Worm (Caenorhabditis elegans) whole organism, L2 larva: Measurements from ENCODE around the gene F14D7.12.

Source experiments
- C34F6.9 ChIP-seq: fragments of 150-350 bp; optimal IDR thresholded peaks from 2 replicates; lab custom pipeline; 2014; ENCODE audit warnings: missing biosample characterization, missing genetic modification characterization
- F13H6.1 ChIP-seq: sonication (generic microtip); optimal IDR thresholded peaks from 2 replicates; lab custom pipeline; 2016; ENCODE audit warnings: missing genetic modification characterization, missing compliant biosample characterization
- alr-1 ChIP-seq: fragments of 150-350 bp; optimal IDR thresholded peaks from 2 replicates; lab custom pipeline; 2014; ENCODE audit warnings: missing biosample characterization, missing genetic modification characterization
- aly-2 ChIP-seq: fragments of 150-350 bp; optimal IDR thresholded peaks from 2 replicates; lab custom pipeline; 2014; ENCODE audit warnings: missing biosample characterization, missing genetic modification characterization
- ama-1 ChIP-seq: fragments of 150-350 bp; optimal IDR thresholded peaks from 2 replicates; lab custom pipeline; 2018; ENCODE audit warnings: inconsistent platforms
- ceh-16 ChIP-seq: fragments of 150-350 bp; optimal IDR thresholded peaks from 2 replicates; lab custom pipeline; 2014; ENCODE audit warnings: missing biosample characterization, missing genetic modification characterization
- ceh-82 ChIP-seq: fragments of 150-350 bp; optimal IDR thresholded peaks from 2 replicates; lab custom pipeline; 2014; ENCODE audit warnings: missing biosample characterization, missing genetic modification characterization
- crh-2 ChIP-seq: sonication (generic microtip); optimal IDR thresholded peaks from 2 replicates; lab custom pipeline; 2017; ENCODE audit warnings: missing biosample characterization, missing genetic modification characterization
- dmd-4 ChIP-seq: sonication (generic microtip); optimal IDR thresholded peaks from 2 replicates; lab custom pipeline; 2017; ENCODE audit warnings: missing biosample characterization, missing genetic modification characterization
- egl-27 ChIP-seq: sonication (generic microtip); optimal IDR thresholded peaks from 3 replicates; lab custom pipeline; 2017; ENCODE audit warnings: missing biosample characterization, missing genetic modification reagents, missing genetic modification characterization
- elt-1 ChIP-seq: fragments of 150-350 bp; optimal IDR thresholded peaks from 2 replicates; lab custom pipeline; 2014; ENCODE audit warnings: missing biosample characterization, missing genetic modification characterization
- elt-3 ChIP-seq: sonication (generic microtip); optimal IDR thresholded peaks from 2 replicates; lab custom pipeline; 2017; ENCODE audit warnings: missing biosample characterization, missing genetic modification characterization
- fos-1 ChIP-seq: fragments of 150-350 bp; optimal IDR thresholded peaks from 2 replicates; lab custom pipeline; 2014; ENCODE audit warnings: missing biosample characterization, missing genetic modification characterization
- gmeb-1 ChIP-seq: fragments of 150-350 bp; optimal IDR thresholded peaks from 2 replicates; lab custom pipeline; 2014; ENCODE audit warnings: missing biosample characterization, missing genetic modification characterization
- lin-11 ChIP-seq: fragments of 150-350 bp; sonication (generic microtip); optimal IDR thresholded peaks from 2 replicates; lab custom pipeline; 2014; ENCODE audit warnings: missing biosample characterization, missing genetic modification characterization, inconsistent platforms, mixed read lengths
- lin-39 ChIP-seq: fragments of 150-350 bp; optimal IDR thresholded peaks from 2 replicates; lab custom pipeline; 2014; ENCODE audit warnings: missing biosample characterization, missing genetic modification reagents, missing genetic modification characterization
- lsy-2 ChIP-seq, 2 experiments: fragments of 150-350 bp in 1 of 2; sonication (generic microtip) in 1 of 2; optimal IDR thresholded peaks; 2 replicates each; lab custom pipeline; 2014 to 2017; ENCODE audit warnings: missing biosample characterization in 2 of 2, missing genetic modification characterization in 2 of 2
- mbf-1 ChIP-seq: sonication (generic microtip); optimal IDR thresholded peaks from 2 replicates; lab custom pipeline; 2017; ENCODE audit warnings: missing biosample characterization, missing genetic modification characterization
- mdl-1 ChIP-seq, 2 experiments: fragments of 150-350 bp in 1 of 2; sonication (generic microtip) in 1 of 2; optimal IDR thresholded peaks; 2 replicates each; lab custom pipeline; 2017; ENCODE audit warnings: missing biosample characterization in 2 of 2, missing genetic modification characterization in 2 of 2
- nhr-10 ChIP-seq: sonication (generic microtip); optimal IDR thresholded peaks from 2 replicates; lab custom pipeline; 2017; ENCODE audit warnings: missing biosample characterization, missing genetic modification characterization
- nhr-12 ChIP-seq: fragments of 150-350 bp; optimal IDR thresholded peaks from 2 replicates; lab custom pipeline; 2014; ENCODE audit warnings: missing biosample characterization, missing genetic modification characterization
- nhr-129 ChIP-seq: fragments of 150-350 bp; optimal IDR thresholded peaks from 2 replicates; lab custom pipeline; 2014; ENCODE audit warnings: missing biosample characterization, missing genetic modification characterization
- nhr-21 ChIP-seq: fragments of 150-350 bp; optimal IDR thresholded peaks from 2 replicates; lab custom pipeline; 2014; ENCODE audit warnings: missing biosample characterization, missing genetic modification characterization
- nhr-23 ChIP-seq: fragments of 150-350 bp; optimal IDR thresholded peaks from 2 replicates; lab custom pipeline; 2014; ENCODE audit warnings: missing biosample characterization, missing genetic modification reagents, missing genetic modification characterization
- nhr-25 ChIP-seq: fragments of 150-350 bp; sonication (generic microtip); optimal IDR thresholded peaks from 3 replicates; lab custom pipeline; 2014; ENCODE audit warnings: missing biosample characterization, missing genetic modification characterization
- nhr-6 ChIP-seq: fragments of 150-350 bp; optimal IDR thresholded peaks from 2 replicates; lab custom pipeline; 2014; ENCODE audit warnings: missing biosample characterization, missing genetic modification characterization
- peb-1 ChIP-seq: fragments of 150-350 bp; optimal IDR thresholded peaks from 2 replicates; lab custom pipeline; 2014; ENCODE audit warnings: missing biosample characterization, missing genetic modification characterization
- sem-4 ChIP-seq: fragments of 150-350 bp; optimal IDR thresholded peaks from 2 replicates; lab custom pipeline; 2014; ENCODE audit warnings: missing biosample characterization, missing genetic modification reagents, missing genetic modification characterization
- sma-3 ChIP-seq: sonication (generic microtip); optimal IDR thresholded peaks from 2 replicates; lab custom pipeline; 2016; ENCODE audit warnings: missing genetic modification reagents, missing genetic modification characterization, missing compliant biosample characterization
- sma-9 ChIP-seq, 2 experiments: fragments of 150-350 bp in 1 of 2; sonication (generic microtip) in 1 of 2; optimal IDR thresholded peaks; 2 replicates each; lab custom pipeline; 2014 to 2016; ENCODE audit warnings: missing genetic modification characterization in 2 of 2, mild to moderate bottlenecking in 1 of 2, missing biosample characterization in 1 of 2, missing compliant biosample characterization in 1 of 2, missing genetic modification reagents in 1 of 2, moderate library complexity in 1 of 2
- snpc-4 ChIP-seq: fragments of 150-350 bp; optimal IDR thresholded peaks from 2 replicates; lab custom pipeline; 2014; ENCODE audit warnings: missing biosample characterization, missing genetic modification characterization
- unc-39 ChIP-seq: fragments of 150-350 bp; optimal IDR thresholded peaks from 2 replicates; lab custom pipeline; 2014; ENCODE audit warnings: missing biosample characterization, missing genetic modification characterization
- unc-55 ChIP-seq: fragments of 150-350 bp; sonication (generic microtip); optimal IDR thresholded peaks from 3 replicates; lab custom pipeline; 2014; ENCODE audit warnings: missing biosample characterization, missing genetic modification reagents, missing genetic modification characterization
- zag-1 ChIP-seq: fragments of 150-350 bp; optimal IDR thresholded peaks from 2 replicates; lab custom pipeline; 2014; ENCODE audit warnings: missing biosample characterization, missing genetic modification characterization
- ztf-1 ChIP-seq: fragments of 200-800 bp; sonication (Bioruptor generic); conservative IDR thresholded peaks from 2 replicates; pipeline ENCODE4 v1.3.6; 2022; ENCODE audit warnings: missing genetic modification characterization, missing compliant biosample characterization
- ztf-4 ChIP-seq: fragments of 150-350 bp; optimal IDR thresholded peaks from 2 replicates; lab custom pipeline; 2014; ENCODE audit warnings: missing biosample characterization, missing genetic modification characterization

Gene F14D7.12

ce11 chrV:14317621-14318020 lies 17.8 kb downstream of the F14D7.12 start:
- TF ChIP-seq sem-4 (tag; lab: Kevin White, UChicago) (no peak), ztf-1 (GFP tag; lab: Robert Waterston, UW) (no peak), aly-2 (tag; lab: Kevin White, UChicago) (no peak), nhr-6 (tag; lab: Kevin White, UChicago) (no peak), lin-39 (tag; lab: Kevin White, UChicago) (no peak), nhr-12 (no peak), ceh-82 (tag; lab: Kevin White, UChicago) (no peak), snpc-4 (tag; lab: Kevin White, UChicago) (no peak), alr-1 (tag; lab: Kevin White, UChicago) (no peak), C34F6.9 (tag; lab: Kevin White, UChicago) (no peak), crh-2 (tag; lab: Kevin White, UChicago) (no peak), unc-55 (no peak), ama-1 (lab: Kevin White, UChicago) (no peak), lsy-2 (tag; optimal IDR thresholded peaks at IDR 0.05; lab: Kevin White, UChicago) (no peak), unc-39 (tag; lab: Kevin White, UChicago) (no peak), lin-11 (tag; lab: Kevin White, UChicago) (no peak), ztf-4 (tag; lab: Kevin White, UChicago) (no peak)

- no peak for TF ChIP-seq nhr-10
- TF ChIP-seq lsy-2 (tag; optimal IDR thresholded peaks at IDR 0.05; lab: Kevin White, UChicago): no peak
- no peak for TF ChIP-seq mbf-1 (tag; lab: Kevin White, UChicago)
- no peak for TF ChIP-seq snpc-4 (tag; lab: Kevin White, UChicago)
- no peak for TF ChIP-seq elt-1 (tag; lab: Kevin White, UChicago)
- TF ChIP-seq nhr-25: no peak
- TF ChIP-seq ztf-1 (GFP tag; lab: Robert Waterston, UW): no peak
- no peak for TF ChIP-seq ama-1 (lab: Kevin White, UChicago)
- TF ChIP-seq gmeb-1 (tag; lab: Kevin White, UChicago): no peak
- TF ChIP-seq ceh-16 (tag; lab: Kevin White, UChicago): no peak
- no peak for TF ChIP-seq crh-2 (tag; lab: Kevin White, UChicago)
- no peak for TF ChIP-seq sem-4 (tag; lab: Kevin White, UChicago)
- no peak for TF ChIP-seq nhr-21
- TF ChIP-seq sma-9 (GFP tag; optimal IDR thresholded peaks at IDR 0.05; lab: Kevin White, UChicago): no peak
- TF ChIP-seq sma-9 (tag; optimal IDR thresholded peaks at IDR 0.05; lab: Kevin White, UChicago): no peak
- no peak for TF ChIP-seq F13H6.1 (tag; lab: Kevin White, UChicago)
- TF ChIP-seq aly-2 (tag; lab: Kevin White, UChicago): no peak
- no peak for TF ChIP-seq peb-1 (tag; lab: Kevin White, UChicago)
Observed at ce11 chrV:14319101-14319781, 19.4 kb downstream of the F14D7.12 start, which contains the start of gene F47B8.13. Gene F47B8.13 (minus strand): TSS chrV:14319731.

ce11 chrV:14320246-14320645 lies 20.4 kb downstream of the F14D7.12 start, which contains the start of gene F47B8.14:
Gene F47B8.14 (plus strand): TSS chrV:14320546.
- no peak for TF ChIP-seq dmd-4 (tag; lab: Kevin White, UChicago)
- TF ChIP-seq nhr-21: no peak
- no peak for TF ChIP-seq snpc-4 (tag; lab: Kevin White, UChicago)
- no peak for TF ChIP-seq egl-27
- TF ChIP-seq lsy-2 (tag; optimal IDR thresholded peaks at IDR 0.05; lab: Kevin White, UChicago): no peak
- TF ChIP-seq mdl-1 (tag; optimal IDR thresholded peaks at IDR 0.05; lab: Kevin White, UChicago): no peak
- TF ChIP-seq zag-1: no peak
- TF ChIP-seq ceh-82 (tag; lab: Kevin White, UChicago): no peak
- TF ChIP-seq elt-3 (tag; lab: Kevin White, UChicago): no peak
- TF ChIP-seq fos-1 (tag; lab: Kevin White, UChicago): no peak
- no peak for TF ChIP-seq nhr-25
- no peak for TF ChIP-seq nhr-23 (tag; lab: Kevin White, UChicago)
- TF ChIP-seq ztf-1 (GFP tag; lab: Robert Waterston, UW): no peak
- TF ChIP-seq aly-2 (tag; lab: Kevin White, UChicago): no peak
- no peak for TF ChIP-seq sma-3 (GFP tag; lab: Kevin White, UChicago)
- no peak for TF ChIP-seq ceh-16 (tag; lab: Kevin White, UChicago)
- TF ChIP-seq nhr-129: no peak
